Worm (Caenorhabditis elegans): ENCODE results near the gene nmur-2.

The nmur-2 gene

DNA sequence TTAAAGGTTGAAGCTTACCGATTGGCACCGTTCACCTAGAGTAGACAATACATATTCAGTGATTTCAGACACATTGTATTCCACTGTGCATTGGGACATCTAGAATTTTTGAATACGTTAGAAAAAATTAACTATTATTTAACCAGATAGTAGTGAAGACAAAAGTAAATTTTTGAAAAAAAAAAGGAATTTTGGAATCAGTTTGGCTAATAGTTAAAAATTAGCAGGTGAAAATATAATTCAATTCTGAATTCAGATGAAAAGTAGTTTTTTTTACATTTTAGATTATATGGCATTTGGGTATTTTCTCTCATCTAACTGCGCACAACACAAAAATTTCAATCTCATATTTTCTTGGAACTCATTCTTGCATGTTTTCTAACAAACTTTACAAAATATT lies at the start of gene nmur-2:
TSS of gene nmur-2 (minus strand) at position 101 of the 400 bp plus-strand sequence.
- TF ChIP-seq nhr-28 (tag; optimal IDR thresholded peaks at IDR 0.05) (no peak), elt-1 (tag; optimal IDR thresholded peaks at IDR 0.05; ENCODE audit: borderline replicate concordance, insufficient read depth) (no peak), zip-8 (tag; optimal IDR thresholded peaks at IDR 0.05) (no peak), ceh-39 (tag; optimal IDR thresholded peaks at IDR 0.05) (no peak), ztf-11 (tag; optimal IDR thresholded peaks at IDR 0.05) (no peak), bed-3 (GFP tag; optimal IDR thresholded peaks at IDR 0.05) (no peak), tbx-8 (GFP tag; optimal IDR thresholded peaks at IDR 0.05) (no peak), snpc-4 (tag; optimal IDR thresholded peaks at IDR 0.05) (no peak), mls-2 (tag; optimal IDR thresholded peaks at IDR 0.05) (no peak), sptf-1 (tag; optimal IDR thresholded peaks at IDR 0.05) (no peak), elt-3 (tag; optimal IDR thresholded peaks at IDR 0.05) (no peak), ceh-83 (GFP tag; optimal IDR thresholded peaks at IDR 0.05) (no peak), unc-62 (GFP tag; optimal IDR thresholded peaks at IDR 0.05) (no peak), ceh-43 (GFP tag; optimal IDR thresholded peaks at IDR 0.05) (no peak), ham-2 (GFP tag; optimal IDR thresholded peaks at IDR 0.05) (no peak), sem-2 (GFP tag; optimal IDR thresholded peaks at IDR 0.05) (no peak), lsy-2 (tag; optimal IDR thresholded peaks at IDR 0.05) (no peak), flh-1 (GFP tag; optimal IDR thresholded peaks at IDR 0.05) (no peak), M03D4.4 (tag; optimal IDR thresholded peaks at IDR 0.05) (no peak), unc-39 (tag; optimal IDR thresholded peaks at IDR 0.05) (no peak)

DNA sequence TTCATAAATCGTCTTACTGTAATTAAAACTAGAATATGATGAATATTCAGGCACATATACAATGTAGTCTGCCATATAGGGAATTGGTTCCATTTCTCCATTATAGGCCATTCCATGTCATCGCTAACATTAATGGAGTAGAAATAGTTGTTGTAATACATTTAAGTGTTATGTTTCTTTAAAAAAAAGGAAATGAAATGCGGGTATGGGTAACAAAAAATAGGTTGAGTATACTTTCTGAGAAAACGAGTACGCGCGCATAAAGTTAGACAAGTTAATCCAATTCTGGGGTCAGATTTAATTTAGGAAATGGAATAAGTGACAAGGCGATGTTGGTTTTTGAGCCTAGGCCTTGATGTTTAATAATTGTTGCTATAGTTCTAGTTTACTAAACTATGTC lies 48.9 kb upstream of the nmur-2 start, which contains the start of gene T01D1.7:
TSS of gene T01D1.7 (minus strand) at position 101 of the 400 bp plus-strand sequence.
- TF ChIP-seq mep-1 (tag; optimal IDR thresholded peaks at IDR 0.05) (no peak), ces-1 (GFP tag; optimal IDR thresholded peaks at IDR 0.05) (peak; percentile 67)

DNA sequence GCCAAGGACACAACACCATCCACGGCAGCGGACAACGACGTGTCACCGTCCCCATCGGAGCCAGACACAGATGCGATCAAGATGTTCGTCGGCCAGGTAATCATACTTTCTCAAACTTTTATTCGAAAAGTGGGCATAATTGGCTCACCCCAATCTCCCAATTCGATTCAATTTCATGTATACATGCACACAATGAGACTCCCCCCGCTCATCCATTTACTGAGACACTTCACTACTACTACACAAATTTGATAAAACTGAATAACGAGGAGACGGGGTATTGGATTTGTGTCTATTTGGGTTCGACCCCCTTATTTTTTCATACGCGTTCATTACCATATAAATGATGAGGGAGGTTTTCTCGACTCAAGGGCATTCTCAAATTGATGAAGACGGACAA lies 38.4 kb upstream of the nmur-2 start:
- no peak for TF ChIP-seq ceh-39 (tag; optimal IDR thresholded peaks at IDR 0.05)
- no peak for TF ChIP-seq lsy-2 (tag; optimal IDR thresholded peaks at IDR 0.05)
- TF ChIP-seq elt-3 (tag; optimal IDR thresholded peaks at IDR 0.05) = no peak
- peak; percentile 98 for TF ChIP-seq ces-1 (GFP tag; optimal IDR thresholded peaks at IDR 0.05)
- TF ChIP-seq ztf-11 (tag; optimal IDR thresholded peaks at IDR 0.05) = no peak
- TF ChIP-seq blmp-1 (tag; optimal IDR thresholded peaks at IDR 0.05) = no peak
- TF ChIP-seq pha-4 (tag; optimal IDR thresholded peaks at IDR 0.05) = no peak

DNA sequence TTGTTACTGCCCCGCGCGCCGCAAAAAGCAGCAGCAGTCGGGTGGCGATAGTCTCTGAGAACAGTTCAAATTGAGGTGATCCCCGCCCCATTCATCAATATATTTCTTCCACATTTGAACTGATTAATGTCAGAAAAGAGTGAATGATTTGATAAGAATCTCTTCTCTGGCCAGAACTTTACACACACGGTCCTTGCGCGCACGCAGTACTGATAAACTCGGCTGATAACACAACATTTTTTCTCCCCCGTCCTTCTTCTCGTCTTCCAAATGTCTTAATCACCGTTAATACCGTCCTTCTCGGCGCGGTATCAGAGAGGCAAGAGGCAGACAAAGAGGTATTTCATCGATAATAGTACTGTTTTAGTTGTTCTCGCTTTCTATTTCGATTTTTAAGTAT lies 37.4 kb upstream of the nmur-2 start, which contains the start of gene etr-1:
TSS of gene etr-1 (plus strand) at position 193 of the 400 bp plus-strand sequence.
- peak; percentile 2 for TF ChIP-seq elt-1 (tag; optimal IDR thresholded peaks at IDR 0.05; ENCODE audit: borderline replicate concordance, insufficient read depth)
- TF ChIP-seq drap-1 (GFP tag; optimal IDR thresholded peaks at IDR 0.05) = no peak

DNA sequence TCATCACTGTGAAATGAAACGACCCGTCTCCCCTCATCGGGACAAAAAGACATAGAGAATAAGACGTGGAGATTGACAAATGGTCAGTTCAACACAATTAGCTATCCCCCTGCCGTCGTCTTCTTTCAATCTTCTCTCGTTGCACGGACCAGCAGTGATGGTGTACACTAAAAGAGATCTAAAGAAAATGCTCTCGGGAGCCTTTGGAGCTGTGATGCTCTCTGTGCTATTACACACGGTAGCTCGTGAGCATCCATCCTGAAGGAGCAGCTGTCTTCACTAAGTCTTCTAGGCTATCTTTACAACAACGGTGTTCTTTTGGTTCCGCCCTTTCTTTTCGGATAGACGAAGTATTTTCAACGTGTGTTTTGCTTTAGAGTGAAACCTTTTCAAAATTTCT lies 36.5 kb upstream of the nmur-2 start:
- TF ChIP-seq lin-32 (GFP tag; optimal IDR thresholded peaks at IDR 0.05) (no peak), hlh-1 (tag; optimal IDR thresholded peaks at IDR 0.05) (peak; percentile 99), ceh-43 (GFP tag; optimal IDR thresholded peaks at IDR 0.05) (no peak), mab-5 (tag; optimal IDR thresholded peaks at IDR 0.05) (no peak), unc-39 (tag; optimal IDR thresholded peaks at IDR 0.05) (no peak), ztf-11 (tag; optimal IDR thresholded peaks at IDR 0.05) (no peak), bed-3 (GFP tag; optimal IDR thresholded peaks at IDR 0.05) (no peak), unc-62 (GFP tag; optimal IDR thresholded peaks at IDR 0.05) (peak; percentile 74), ham-2 (GFP tag; optimal IDR thresholded peaks at IDR 0.05) (no peak), mls-2 (tag; optimal IDR thresholded peaks at IDR 0.05) (no peak), elt-3 (tag; optimal IDR thresholded peaks at IDR 0.05) (no peak), nhr-76 (tag; optimal IDR thresholded peaks at IDR 0.05) (no peak), ceh-39 (tag; optimal IDR thresholded peaks at IDR 0.05) (no peak), tbx-8 (GFP tag; optimal IDR thresholded peaks at IDR 0.05) (no peak), unc-120 (tag; optimal IDR thresholded peaks at IDR 0.05; ENCODE audit: poor library complexity, severe bottlenecking) (peak; percentile 80), elt-1 (tag; optimal IDR thresholded peaks at IDR 0.05; ENCODE audit: borderline replicate concordance, insufficient read depth) (no peak), nhr-28 (tag; optimal IDR thresholded peaks at IDR 0.05) (no peak), ces-1 (GFP tag; optimal IDR thresholded peaks at IDR 0.05) (peak; percentile 29), mep-1 (tag; optimal IDR thresholded peaks at IDR 0.05) (no peak), blmp-1 (tag; optimal IDR thresholded peaks at IDR 0.05) (no peak), snpc-4 (tag; optimal IDR thresholded peaks at IDR 0.05) (no peak), pha-4 (tag; optimal IDR thresholded peaks at IDR 0.05) (no peak), M03D4.4 (tag; optimal IDR thresholded peaks at IDR 0.05) (no peak), lsy-2 (tag; optimal IDR thresholded peaks at IDR 0.05) (no peak), nhr-237 (tag; optimal IDR thresholded peaks at IDR 0.05) (no peak), drap-1 (GFP tag; optimal IDR thresholded peaks at IDR 0.05) (no peak)
